Worm (Caenorhabditis elegans) whole organism, young adult: ENCODE results near the gene klp-11.

ENCODE experiments used
- madf-6 ChIP-seq: fragments of 200-800 bp; sonication (Bioruptor generic); IDR thresholded peaks from 2 replicates; pipeline ENCODE4 v1.3.6; 2022; ENCODE audit warnings: missing genetic modification reagents, missing genetic modification characterization, missing compliant biosample characterization
- rpc-1 ChIP-seq, 2 experiments: fragments of 150-350 bp in 1 of 2; sonication (generic microtip) in 1 of 2; optimal IDR thresholded peaks; 2 replicates each; lab custom pipeline; 2014 to 2018; ENCODE audit warnings: missing biosample characterization in 1 of 2, missing genetic modification characterization in 1 of 2, missing genetic modification reagents in 1 of 2, missing genotype in 1 of 2
- sea-2 ChIP-seq: fragments of 200-800 bp; sonication (Bioruptor generic); IDR thresholded peaks from 2 replicates; pipeline ENCODE4 v1.3.6; 2022; ENCODE audit warnings: missing genetic modification characterization, missing compliant biosample characterization

ce11 chrIV:8793223-8793622, 31.4 kb upstream of the klp-11 start:
- TF ChIP-seq sea-2: no peak
- TF ChIP-seq madf-6 (GFP tag; lab: Robert Waterston, UW): no peak
- no peak for TF ChIP-seq rpc-1 (optimal IDR thresholded peaks at IDR 0.05; lab: Kevin White, UChicago)
- no peak for TF ChIP-seq rpc-1 (tag; optimal IDR thresholded peaks at IDR 0.05; lab: Kevin White, UChicago)
